Fruit fly (Drosophila melanogaster) whole organism, embryonic: Measurements from ENCODE around the gene CG15696.

Experiments
- CG12155 ChIP-seq: fragments of 200-800 bp; sonication (Bioruptor generic); optimal IDR thresholded peaks from 3 replicates; lab custom pipeline; 2016; ENCODE audit warnings: missing biosample characterization, missing genetic modification characterization
- CG2712 ChIP-seq: fragments of 200-800 bp; optimal IDR thresholded peaks from 3 replicates; lab custom pipeline; 2019; ENCODE audit warnings: missing biosample characterization, mild to moderate bottlenecking, missing genetic modification characterization, moderate library complexity
- CG3838 ChIP-seq: fragments of 200-800 bp; sonication (Bioruptor generic); optimal IDR thresholded peaks from 3 replicates; lab custom pipeline; 2016; ENCODE audit warnings: missing biosample characterization, missing genetic modification characterization
- CG8359 ChIP-seq: fragments of 200-800 bp; sonication (Bioruptor generic); optimal IDR thresholded peaks from 2 replicates; lab custom pipeline; 2017; ENCODE audit warnings: missing biosample characterization, mild to moderate bottlenecking, missing genetic modification characterization, borderline replicate concordance
- Camta ChIP-seq: fragments of 200-800 bp; sonication (Bioruptor generic); optimal IDR thresholded peaks from 2 replicates; lab custom pipeline; 2016; ENCODE audit warnings: missing biosample characterization, missing genetic modification characterization
- dm ChIP-seq: fragments of 200-800 bp; sonication (Bioruptor generic); optimal IDR thresholded peaks from 3 replicates; lab custom pipeline; 2016; ENCODE audit warnings: missing biosample characterization, missing genetic modification characterization
- sim ChIP-seq: fragments of 200-800 bp; sonication (Bioruptor generic); IDR thresholded peaks from 2 replicates; pipeline ENCODE4 v1.3.6; 2022; ENCODE audit warnings: missing biosample characterization, missing genetic modification characterization

dm6 chr3R:20890920-20891319, 44.1 kb downstream of the CG15696 start:
- no peak for TF ChIP-seq Camta (GFP tag; lab: Kevin White, UChicago)
- no peak for TF ChIP-seq CG12155 (GFP tag; lab: Kevin White, UChicago)
- TF ChIP-seq sim: no peak
- no peak for TF ChIP-seq dm (GFP tag; lab: Kevin White, UChicago)
- no peak for TF ChIP-seq CG2712
- no peak for TF ChIP-seq CG3838
- TF ChIP-seq CG8359 (GFP tag; lab: Kevin White, UChicago): no peak
